Worm (Caenorhabditis elegans): ENCODE measurements around the gene gldi-9.
A peak's percentile ranks its signal among the peaks of the same experiment; 100 is the strongest.

The gldi-9 gene

DNA sequence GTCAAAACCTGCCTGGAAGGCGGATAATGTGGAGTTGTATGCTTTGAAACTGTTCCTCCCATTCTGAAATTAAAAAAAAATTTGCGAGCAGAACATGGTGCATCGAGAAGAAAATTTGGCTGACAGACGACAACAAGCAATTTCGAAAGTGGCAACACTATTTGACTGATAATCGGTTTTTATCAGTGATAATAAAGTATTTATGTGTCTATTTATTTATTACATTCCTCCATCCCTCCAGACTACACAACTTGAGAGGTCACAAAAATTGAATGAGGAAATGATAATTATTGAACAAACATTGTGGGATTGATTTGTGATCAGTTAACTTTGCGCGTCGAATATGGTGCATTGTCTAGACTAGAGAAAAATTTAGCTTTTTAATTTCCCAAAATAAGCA is 16.7 kb downstream of the gldi-9 start, which contains the start of gene cest-25 (continued):
- peak; percentile 33 for TF ChIP-seq attf-5 (GFP tag; optimal IDR thresholded peaks at IDR 0.05)

DNA sequence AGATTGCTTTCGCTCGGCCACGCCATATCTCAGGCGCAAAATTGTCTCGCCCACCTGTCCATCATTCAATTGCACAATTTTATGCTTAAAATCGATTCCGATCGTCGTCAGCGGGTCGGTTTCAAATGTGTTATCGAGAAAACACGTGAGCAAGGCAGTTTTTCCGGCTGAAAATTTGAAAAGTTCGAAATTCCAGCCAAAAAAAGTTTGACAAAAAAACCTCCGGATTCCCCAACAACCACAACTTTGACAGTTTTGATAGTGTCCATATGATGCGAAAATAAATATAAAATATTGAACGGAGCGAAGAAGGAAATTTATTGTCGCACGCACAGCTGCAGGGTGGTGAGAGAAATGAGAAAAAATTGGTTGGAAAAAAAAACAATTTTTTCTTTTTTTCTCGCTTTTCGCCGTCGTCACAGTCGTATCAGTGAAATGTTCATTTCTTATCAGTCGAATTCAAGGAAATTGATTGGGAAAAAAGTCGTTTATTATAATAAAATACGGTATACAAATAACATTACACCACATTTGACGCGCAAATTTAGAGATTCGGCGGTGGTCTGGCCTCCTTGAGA is 22.5 kb downstream of the gldi-9 start, which contains the start of gene Y71H2AM.12:
TSS of gene Y71H2AM.12 (minus strand) at position 486 of the 578 bp plus-strand sequence.
- TF ChIP-seq ztf-28 (GFP tag; IDR thresholded peaks at IDR 0.05) (no peak), dpl-1 (GFP tag; optimal IDR thresholded peaks at IDR 0.05) (no peak), nhr-90 (tag; optimal IDR thresholded peaks at IDR 0.05) (peak; percentile 20), B0336.3 (GFP tag; IDR thresholded peaks at IDR 0.05) (0 out of 2 replicates have a peak, but pooled peaks have one; percentile 38), ets-4 (GFP tag; optimal IDR thresholded peaks at IDR 0.05) (peak; percentile 43), ztf-22 (GFP tag; optimal IDR thresholded peaks at IDR 0.05) (no peak), dox-1 (GFP tag; IDR thresholded peaks at IDR 0.05) (peak; percentile 39), let-607 (tag; optimal IDR thresholded peaks at IDR 0.05) (peak in 1 of 2 experiments; percentile 44), cebp-1 (GFP tag; IDR thresholded peaks at IDR 0.05) (no peak), cebp-1 (tag; optimal IDR thresholded peaks at IDR 0.05) (peak; percentile 38), rec-8 (tag; optimal IDR thresholded peaks at IDR 0.05) (no peak), F33H1.4 (GFP tag; IDR thresholded peaks at IDR 0.05) (no peak), attf-5 (GFP tag; optimal IDR thresholded peaks at IDR 0.05) (peak; percentile 59), snpc-4 (GFP tag; optimal IDR thresholded peaks at IDR 0.05) (no peak), snpc-4 (tag; optimal IDR thresholded peaks at IDR 0.05) (no peak), dpff-1 (tag; optimal IDR thresholded peaks at IDR 0.05) (no peak), nhr-80 (tag; optimal IDR thresholded peaks at IDR 0.05) (peak; percentile 88), F37B4.10 (GFP tag; IDR thresholded peaks at IDR 0.05) (no peak), bed-2 (GFP tag; IDR thresholded peaks at IDR 0.05) (no peak)

DNA sequence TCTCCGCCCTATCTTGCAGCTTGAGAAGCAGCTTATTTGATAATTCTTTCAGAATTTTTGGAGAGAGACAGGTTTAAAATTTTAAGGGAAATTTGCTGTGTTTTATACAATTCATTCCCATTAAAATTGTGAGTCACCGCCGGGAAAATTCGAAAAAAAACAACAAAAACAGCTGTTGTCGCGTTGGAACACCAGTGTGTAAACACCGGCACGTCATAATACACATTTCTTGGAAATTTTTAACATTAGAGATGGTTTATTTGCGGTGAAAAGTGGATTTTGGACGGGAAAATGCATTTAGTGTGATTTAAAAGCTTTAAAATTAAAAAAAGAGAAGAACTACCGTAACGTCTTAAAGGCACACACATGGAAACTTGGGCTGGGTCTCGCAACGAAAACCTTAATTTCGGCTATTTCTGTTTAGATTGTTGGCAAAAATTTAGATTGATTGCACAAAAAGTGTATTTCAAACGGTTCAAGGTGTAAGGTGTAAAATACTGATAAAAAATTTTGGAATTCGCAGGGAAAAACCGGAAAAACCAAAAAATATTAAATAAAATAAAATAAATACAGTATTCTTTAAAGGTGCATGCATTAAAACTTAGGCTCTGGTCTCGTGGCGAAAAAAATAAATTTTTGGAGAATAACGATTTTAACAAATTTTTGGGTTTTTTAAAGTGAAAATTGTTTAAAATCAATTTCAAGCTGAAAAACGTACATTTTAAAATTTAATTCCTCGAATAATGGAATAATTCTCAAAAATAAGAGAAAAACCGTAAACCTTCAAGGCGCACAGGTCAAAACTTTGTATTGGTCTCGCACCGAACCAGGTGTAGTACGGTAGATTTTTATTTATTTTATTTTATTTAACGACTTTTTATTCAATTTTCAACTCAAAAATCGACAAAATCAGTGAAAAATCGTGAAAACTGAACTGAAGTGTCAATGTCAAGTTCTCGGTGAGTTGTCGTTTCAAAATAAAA is 30.6 kb downstream of the gldi-9 start, which contains the start of gene cosa-1:
TSS of gene cosa-1 (plus strand) at position 896 of the 983 bp plus-strand sequence.
- TF ChIP-seq Y53G8AR.9 (GFP tag; conservative IDR thresholded peaks at IDR 0.05) (no peak), chd-7 (tag; optimal IDR thresholded peaks at IDR 0.05) (no peak), hrde-1 (tag; optimal IDR thresholded peaks at IDR 0.05; ENCODE audit: borderline replicate concordance) (peak; percentile 39), snpc-3.4 (tag; optimal IDR thresholded peaks at IDR 0.05) (no peak), ztf-18 (tag; optimal IDR thresholded peaks at IDR 0.05) (no peak), tbx-9 (tag; optimal IDR thresholded peaks at IDR 0.05; ENCODE audit: borderline replicate concordance) (no peak), F22D6.2 (tag; optimal IDR thresholded peaks at IDR 0.05) (no peak), athp-1 (tag; optimal IDR thresholded peaks at IDR 0.05) (peak; percentile 19), bed-2 (GFP tag; IDR thresholded peaks at IDR 0.05) (no peak), aptf-2 (GFP tag; conservative IDR thresholded peaks at IDR 0.05) (no peak), cebp-2 (GFP tag; IDR thresholded peaks at IDR 0.05) (no peak), mcd-1 (GFP tag; IDR thresholded peaks at IDR 0.05) (no peak; the same call in 1 of the 2 replicates), mxl-1 (tag; optimal IDR thresholded peaks at IDR 0.05) (no peak), ceh-100 (GFP tag; IDR thresholded peaks at IDR 0.05) (no peak), pbrm-1 (GFP tag; IDR thresholded peaks at IDR 0.05) (no peak), hlh-26 (GFP tag; conservative IDR thresholded peaks at IDR 0.05) (no peak), ztf-26 (tag; optimal IDR thresholded peaks at IDR 0.05) (no peak), ceh-40 (GFP tag; IDR thresholded peaks at IDR 0.05) (no peak), egrh-3 (GFP tag; IDR thresholded peaks at IDR 0.05) (no peak), ztf-25 (GFP tag; IDR thresholded peaks at IDR 0.05) (no peak), mel-28 (tag; optimal IDR thresholded peaks at IDR 0.05; ENCODE audit: borderline replicate concordance) (no peak), somi-1 (GFP tag; optimal IDR thresholded peaks at IDR 0.05) (no peak), D2030.7 (GFP tag; IDR thresholded peaks at IDR 0.05) (0 out of 2 replicates have a peak, but pooled peaks have one; percentile 54), T07F8.4 (tag; optimal IDR thresholded peaks at IDR 0.05) (no peak), egl-18 (GFP tag; IDR thresholded peaks at IDR 0.05) (no peak), Y53F4B.3 (GFP tag; IDR thresholded peaks at IDR 0.05) (no peak)

All from whole organism, young adult.